Fruit fly (Drosophila melanogaster) whole organism: ENCODE results near the gene Ublcp1.
A peak's percentile ranks its signal among the peaks of the same experiment; 100 is the strongest.

Experiments used
- CG8478 ChIP-seq: fragments of >200 bp; optimal IDR thresholded peaks from 2 replicates; lab custom pipeline; 2018; ENCODE audit warnings: inconsistent platforms
- Dll ChIP-seq: fragments of >200 bp; optimal IDR thresholded peaks from 2 replicates; lab custom pipeline; 2017
- EcR ChIP-seq, 2 experiments: fragments of >200 bp; optimal IDR thresholded peaks; 2 replicates each; lab custom pipeline; 2017; ENCODE audit warnings: missing biosample characterization in 2 of 2, missing genetic modification characterization in 2 of 2, missing genetic modification reagents in 2 of 2
- pan ChIP-seq: fragments of >200 bp; optimal IDR thresholded peaks from 2 replicates; lab custom pipeline; 2017
- psq ChIP-seq: fragments of >200 bp; optimal IDR thresholded peaks from 2 replicates; lab custom pipeline; 2017
- usp ChIP-seq: fragments of >200 bp; optimal IDR thresholded peaks from 2 replicates; lab custom pipeline; 2017; ENCODE audit warnings: missing biosample characterization, missing genetic modification characterization, mixed read lengths

Ublcp1 gene

dm6 chr3R:23061209-23061608 lies at the start of gene Ublcp1, which contains the start of gene sav:
Gene Ublcp1, plus strand, starts transcription at chr3R:23061493.
Gene sav, minus strand, starts transcription at chr3R:23061304.
- no peak for TF ChIP-seq pan (lab: Kevin White, UChicago)
- TF ChIP-seq Dll (lab: Kevin White, UChicago) = no peak
- no peak for TF ChIP-seq psq (lab: Kevin White, UChicago)
- TF ChIP-seq EcR (GFP tag; optimal IDR thresholded peaks at IDR 0.05; lab: Kevin White, UChicago) = no peak
- TF ChIP-seq usp = no peak

- TF ChIP-seq usp (no peak), CG8478 (no peak), EcR (GFP tag; optimal IDR thresholded peaks at IDR 0.05; lab: Kevin White, UChicago) (no peak), psq (lab: Kevin White, UChicago) (no peak), Dll (lab: Kevin White, UChicago) (no peak), pan (lab: Kevin White, UChicago) (no peak)
Measured at dm6 chr3R:23012017-23012416, 49.3 kb upstream of the Ublcp1 start, which contains the start of gene CG6688. Gene CG6688, plus strand, starts transcription at chr3R:23012412.

- no peak for TF ChIP-seq usp
- TF ChIP-seq Dll (lab: Kevin White, UChicago) = no peak
- peak; percentile 35 to 57 for TF ChIP-seq EcR (GFP tag; optimal IDR thresholded peaks at IDR 0.05; lab: Kevin White, UChicago)
- TF ChIP-seq pan (lab: Kevin White, UChicago) = no peak
- no peak for TF ChIP-seq CG8478
Measured at dm6 chr3R:23013482-23013881, 47.8 kb upstream of the Ublcp1 start.

dm6 chr3R:23026652-23027427 lies 34.5 kb upstream of the Ublcp1 start, which contains the start of gene lmd:
Gene lmd, minus strand, starts transcription at chr3R:23026713.
- no peak for TF ChIP-seq psq (lab: Kevin White, UChicago)
- no peak for TF ChIP-seq Dll (lab: Kevin White, UChicago)
- TF ChIP-seq usp = no peak
- TF ChIP-seq pan (lab: Kevin White, UChicago) = no peak
- no peak for TF ChIP-seq CG8478
- TF ChIP-seq EcR (GFP tag; optimal IDR thresholded peaks at IDR 0.05; lab: Kevin White, UChicago) = no peak

dm6 chr3R:23027428-23027813 lies 33.9 kb upstream of the Ublcp1 start:
- TF ChIP-seq usp = no peak
- TF ChIP-seq psq (lab: Kevin White, UChicago) = no peak
- TF ChIP-seq CG8478 = no peak
- no peak for TF ChIP-seq Dll (lab: Kevin White, UChicago)
- no peak for TF ChIP-seq EcR (GFP tag; optimal IDR thresholded peaks at IDR 0.05; lab: Kevin White, UChicago)
- TF ChIP-seq pan (lab: Kevin White, UChicago) = no peak

dm6 chr3R:23028506-23028905 lies 32.8 kb upstream of the Ublcp1 start:
- TF ChIP-seq EcR (GFP tag; optimal IDR thresholded peaks at IDR 0.05; lab: Kevin White, UChicago) = no peak
- TF ChIP-seq CG8478 = no peak
- no peak for TF ChIP-seq usp
- TF ChIP-seq pan (lab: Kevin White, UChicago) = no peak
- no peak for TF ChIP-seq Dll (lab: Kevin White, UChicago)
- no peak for TF ChIP-seq psq (lab: Kevin White, UChicago)

dm6 chr3R:23030900-23031299 lies 30.4 kb upstream of the Ublcp1 start:
- TF ChIP-seq pan (lab: Kevin White, UChicago) (no peak), CG8478 (no peak), psq (lab: Kevin White, UChicago) (no peak), Dll (lab: Kevin White, UChicago) (no peak), usp (no peak), EcR (GFP tag; optimal IDR thresholded peaks at IDR 0.05; lab: Kevin White, UChicago) (no peak)

dm6 chr3R:23035463-23035862 lies 25.8 kb upstream of the Ublcp1 start, which contains the start of gene CG13833:
Gene CG13833, minus strand, starts transcription at chr3R:23035563.
- TF ChIP-seq psq (lab: Kevin White, UChicago) (no peak), CG8478 (no peak), EcR (GFP tag; optimal IDR thresholded peaks at IDR 0.05; lab: Kevin White, UChicago) (no peak), Dll (lab: Kevin White, UChicago) (no peak), usp (no peak), pan (lab: Kevin White, UChicago) (no peak)

dm6 chr3R:23036321-23036720 lies 25.0 kb upstream of the Ublcp1 start:
- TF ChIP-seq usp (no peak), psq (lab: Kevin White, UChicago) (no peak), pan (lab: Kevin White, UChicago) (no peak), CG8478 (no peak), Dll (lab: Kevin White, UChicago) (no peak), EcR (GFP tag; optimal IDR thresholded peaks at IDR 0.05; lab: Kevin White, UChicago) (no peak)

- TF ChIP-seq psq (lab: Kevin White, UChicago) (no peak), Dll (lab: Kevin White, UChicago) (no peak), pan (lab: Kevin White, UChicago) (no peak), EcR (GFP tag; optimal IDR thresholded peaks at IDR 0.05; lab: Kevin White, UChicago) (no peak), CG8478 (no peak), usp (no peak)
Measured at dm6 chr3R:23038062-23038461, 23.2 kb upstream of the Ublcp1 start.

- TF ChIP-seq EcR (GFP tag; optimal IDR thresholded peaks at IDR 0.05; lab: Kevin White, UChicago) = no peak
- no peak for TF ChIP-seq pan (lab: Kevin White, UChicago)
- TF ChIP-seq usp = no peak
- TF ChIP-seq CG8478 = no peak
- TF ChIP-seq psq (lab: Kevin White, UChicago) = no peak
- TF ChIP-seq Dll (lab: Kevin White, UChicago) = no peak
Measured at dm6 chr3R:23041941-23042340, 19.4 kb upstream of the Ublcp1 start, which contains the start of gene CG13838. Gene CG13838, plus strand, starts transcription at chr3R:23042241.

- TF ChIP-seq EcR (GFP tag; optimal IDR thresholded peaks at IDR 0.05; lab: Kevin White, UChicago) (no peak), psq (lab: Kevin White, UChicago) (no peak), Dll (lab: Kevin White, UChicago) (no peak), pan (lab: Kevin White, UChicago) (no peak), usp (no peak), CG8478 (no peak)
Measured at dm6 chr3R:23042746-23043265, 18.5 kb upstream of the Ublcp1 start.
